Fruit fly (Drosophila melanogaster) S2 (cell line): ENCODE measurements around the gene CG10553.

ENCODE experiments used
- CG8478 ChIP-seq: fragments of >200 bp; optimal IDR thresholded peaks from 2 replicates; lab custom pipeline; 2018
- CTCF ChIP-seq, 2 experiments: fragments of >200 bp; optimal IDR thresholded peaks; 2 replicates each; lab custom pipeline; 2018

dm6 chr3R:25300575-25300974 is 17.3 kb downstream of the CG10553 start, which contains the start of gene CG13659:
- no peak for TF ChIP-seq CG8478 (lab: Kevin White, UChicago)
- TF ChIP-seq CTCF (optimal IDR thresholded peaks at IDR 0.05; lab: Kevin White, UChicago), result no peak
